Worm (Caenorhabditis elegans) whole organism, L2 larva: ENCODE measurements around the gene F52H2.1.

ENCODE experiments used
- C34F6.9 ChIP-seq: fragments of 150-350 bp; optimal IDR thresholded peaks from 2 replicates; lab custom pipeline; 2014; ENCODE audit warnings: missing biosample characterization, missing genetic modification characterization
- F13H6.1 ChIP-seq: sonication (generic microtip); optimal IDR thresholded peaks from 2 replicates; lab custom pipeline; 2016; ENCODE audit warnings: missing genetic modification characterization, missing compliant biosample characterization
- Y55F3AM.14 ChIP-seq: fragments of 200-800 bp; sonication (Bioruptor generic); optimal IDR thresholded peaks from 2 replicates; lab custom pipeline; 2018; ENCODE audit warnings: mild to moderate bottlenecking, missing genetic modification characterization, missing compliant biosample characterization
- ZK546.5 ChIP-seq: sonication (generic microtip); optimal IDR thresholded peaks from 2 replicates; lab custom pipeline; 2017; ENCODE audit warnings: missing biosample characterization, missing genetic modification characterization
- alr-1 ChIP-seq: fragments of 150-350 bp; optimal IDR thresholded peaks from 2 replicates; lab custom pipeline; 2014; ENCODE audit warnings: missing biosample characterization, missing genetic modification characterization
- ama-1 ChIP-seq: fragments of 150-350 bp; optimal IDR thresholded peaks from 2 replicates; lab custom pipeline; 2018; ENCODE audit warnings: inconsistent platforms
- blmp-1 ChIP-seq: sonication (generic microtip); optimal IDR thresholded peaks from 2 replicates; lab custom pipeline; 2017; ENCODE audit warnings: missing genetic modification characterization, mild to moderate bottlenecking, missing compliant biosample characterization, antibody characterized with exemption, moderate library complexity; ENCODE audit not compliant: insufficient read depth
- ceh-16 ChIP-seq: fragments of 150-350 bp; optimal IDR thresholded peaks from 2 replicates; lab custom pipeline; 2014; ENCODE audit warnings: missing biosample characterization, missing genetic modification characterization
- ceh-82 ChIP-seq: fragments of 150-350 bp; optimal IDR thresholded peaks from 2 replicates; lab custom pipeline; 2014; ENCODE audit warnings: missing biosample characterization, missing genetic modification characterization
- crh-2 ChIP-seq: sonication (generic microtip); optimal IDR thresholded peaks from 2 replicates; lab custom pipeline; 2017; ENCODE audit warnings: missing biosample characterization, missing genetic modification characterization
- dmd-4 ChIP-seq: sonication (generic microtip); optimal IDR thresholded peaks from 2 replicates; lab custom pipeline; 2017; ENCODE audit warnings: missing biosample characterization, missing genetic modification characterization
- egl-27 ChIP-seq: sonication (generic microtip); optimal IDR thresholded peaks from 3 replicates; lab custom pipeline; 2017; ENCODE audit warnings: missing biosample characterization, missing genetic modification reagents, missing genetic modification characterization
- elt-1 ChIP-seq: fragments of 150-350 bp; optimal IDR thresholded peaks from 2 replicates; lab custom pipeline; 2014; ENCODE audit warnings: missing biosample characterization, missing genetic modification characterization
- fos-1 ChIP-seq: fragments of 150-350 bp; optimal IDR thresholded peaks from 2 replicates; lab custom pipeline; 2014; ENCODE audit warnings: missing biosample characterization, missing genetic modification characterization
- gmeb-1 ChIP-seq: fragments of 150-350 bp; optimal IDR thresholded peaks from 2 replicates; lab custom pipeline; 2014; ENCODE audit warnings: missing biosample characterization, missing genetic modification characterization
- lin-11 ChIP-seq: fragments of 150-350 bp; sonication (generic microtip); optimal IDR thresholded peaks from 2 replicates; lab custom pipeline; 2014; ENCODE audit warnings: missing biosample characterization, missing genetic modification characterization, inconsistent platforms, mixed read lengths
- lin-13 ChIP-seq: fragments of 150-350 bp; optimal IDR thresholded peaks from 2 replicates; lab custom pipeline; 2014; ENCODE audit warnings: missing biosample characterization, missing genetic modification reagents, missing genetic modification characterization
- lsy-2 ChIP-seq, 2 experiments: fragments of 150-350 bp in 1 of 2; sonication (generic microtip) in 1 of 2; optimal IDR thresholded peaks; 2 replicates each; lab custom pipeline; 2014 to 2017; ENCODE audit warnings: missing biosample characterization in 2 of 2, missing genetic modification characterization in 2 of 2
- mab-5 ChIP-seq: fragments of 150-350 bp; optimal IDR thresholded peaks from 2 replicates; lab custom pipeline; 2014; ENCODE audit warnings: missing biosample characterization, missing genetic modification characterization
- mbf-1 ChIP-seq: sonication (generic microtip); optimal IDR thresholded peaks from 2 replicates; lab custom pipeline; 2017; ENCODE audit warnings: missing biosample characterization, missing genetic modification characterization
- mdl-1 ChIP-seq, 2 experiments: fragments of 150-350 bp in 1 of 2; sonication (generic microtip) in 1 of 2; optimal IDR thresholded peaks; 2 replicates each; lab custom pipeline; 2017; ENCODE audit warnings: missing biosample characterization in 2 of 2, missing genetic modification characterization in 2 of 2
- nhr-10 ChIP-seq: sonication (generic microtip); optimal IDR thresholded peaks from 2 replicates; lab custom pipeline; 2017; ENCODE audit warnings: missing biosample characterization, missing genetic modification characterization
- nhr-11 ChIP-seq: fragments of 150-350 bp; optimal IDR thresholded peaks from 2 replicates; lab custom pipeline; 2014; ENCODE audit warnings: missing biosample characterization, missing genetic modification characterization
- nhr-129 ChIP-seq: fragments of 150-350 bp; optimal IDR thresholded peaks from 2 replicates; lab custom pipeline; 2014; ENCODE audit warnings: missing biosample characterization, missing genetic modification characterization
- nhr-21 ChIP-seq: fragments of 150-350 bp; optimal IDR thresholded peaks from 2 replicates; lab custom pipeline; 2014; ENCODE audit warnings: missing biosample characterization, missing genetic modification characterization
- nhr-237 ChIP-seq: fragments of 150-350 bp; optimal IDR thresholded peaks from 2 replicates; lab custom pipeline; 2014; ENCODE audit warnings: missing biosample characterization, missing genetic modification characterization
- nhr-25 ChIP-seq: fragments of 150-350 bp; sonication (generic microtip); optimal IDR thresholded peaks from 3 replicates; lab custom pipeline; 2014; ENCODE audit warnings: missing biosample characterization, missing genetic modification characterization
- nhr-6 ChIP-seq: fragments of 150-350 bp; optimal IDR thresholded peaks from 2 replicates; lab custom pipeline; 2014; ENCODE audit warnings: missing biosample characterization, missing genetic modification characterization
- nhr-77 ChIP-seq: fragments of 150-350 bp; optimal IDR thresholded peaks from 2 replicates; lab custom pipeline; 2014; ENCODE audit warnings: missing biosample characterization, missing genetic modification characterization
- peb-1 ChIP-seq: fragments of 150-350 bp; optimal IDR thresholded peaks from 2 replicates; lab custom pipeline; 2014; ENCODE audit warnings: missing biosample characterization, missing genetic modification characterization
- skn-1 ChIP-seq: sonication (generic microtip); optimal IDR thresholded peaks from 2 replicates; lab custom pipeline; 2017; ENCODE audit warnings: missing biosample characterization, missing genetic modification characterization
- sma-3 ChIP-seq: sonication (generic microtip); optimal IDR thresholded peaks from 2 replicates; lab custom pipeline; 2016; ENCODE audit warnings: missing genetic modification reagents, missing genetic modification characterization, missing compliant biosample characterization
- sma-9 ChIP-seq, 2 experiments: fragments of 150-350 bp in 1 of 2; sonication (generic microtip) in 1 of 2; optimal IDR thresholded peaks; 2 replicates each; lab custom pipeline; 2014 to 2016; ENCODE audit warnings: missing genetic modification characterization in 2 of 2, mild to moderate bottlenecking in 1 of 2, missing biosample characterization in 1 of 2, missing compliant biosample characterization in 1 of 2, missing genetic modification reagents in 1 of 2, moderate library complexity in 1 of 2
- snpc-4 ChIP-seq: fragments of 150-350 bp; optimal IDR thresholded peaks from 2 replicates; lab custom pipeline; 2014; ENCODE audit warnings: missing biosample characterization, missing genetic modification characterization
- unc-55 ChIP-seq: fragments of 150-350 bp; sonication (generic microtip); optimal IDR thresholded peaks from 3 replicates; lab custom pipeline; 2014; ENCODE audit warnings: missing biosample characterization, missing genetic modification reagents, missing genetic modification characterization
- unc-62 ChIP-seq: fragments of 150-350 bp; optimal IDR thresholded peaks from 2 replicates; lab custom pipeline; 2014; ENCODE audit warnings: missing biosample characterization, missing genetic modification reagents, missing genetic modification characterization
- zag-1 ChIP-seq: fragments of 150-350 bp; optimal IDR thresholded peaks from 2 replicates; lab custom pipeline; 2014; ENCODE audit warnings: missing biosample characterization, missing genetic modification characterization
- ztf-1 ChIP-seq: fragments of 200-800 bp; sonication (Bioruptor generic); conservative IDR thresholded peaks from 2 replicates; pipeline ENCODE4 v1.3.6; 2022; ENCODE audit warnings: missing genetic modification characterization, missing compliant biosample characterization
- ztf-11 ChIP-seq: sonication (generic microtip); optimal IDR thresholded peaks from 2 replicates; lab custom pipeline; 2017; ENCODE audit warnings: missing biosample characterization, missing genetic modification characterization
- ztf-4 ChIP-seq: fragments of 150-350 bp; optimal IDR thresholded peaks from 2 replicates; lab custom pipeline; 2014; ENCODE audit warnings: missing biosample characterization, missing genetic modification characterization

F52H2.1 gene

DNA sequence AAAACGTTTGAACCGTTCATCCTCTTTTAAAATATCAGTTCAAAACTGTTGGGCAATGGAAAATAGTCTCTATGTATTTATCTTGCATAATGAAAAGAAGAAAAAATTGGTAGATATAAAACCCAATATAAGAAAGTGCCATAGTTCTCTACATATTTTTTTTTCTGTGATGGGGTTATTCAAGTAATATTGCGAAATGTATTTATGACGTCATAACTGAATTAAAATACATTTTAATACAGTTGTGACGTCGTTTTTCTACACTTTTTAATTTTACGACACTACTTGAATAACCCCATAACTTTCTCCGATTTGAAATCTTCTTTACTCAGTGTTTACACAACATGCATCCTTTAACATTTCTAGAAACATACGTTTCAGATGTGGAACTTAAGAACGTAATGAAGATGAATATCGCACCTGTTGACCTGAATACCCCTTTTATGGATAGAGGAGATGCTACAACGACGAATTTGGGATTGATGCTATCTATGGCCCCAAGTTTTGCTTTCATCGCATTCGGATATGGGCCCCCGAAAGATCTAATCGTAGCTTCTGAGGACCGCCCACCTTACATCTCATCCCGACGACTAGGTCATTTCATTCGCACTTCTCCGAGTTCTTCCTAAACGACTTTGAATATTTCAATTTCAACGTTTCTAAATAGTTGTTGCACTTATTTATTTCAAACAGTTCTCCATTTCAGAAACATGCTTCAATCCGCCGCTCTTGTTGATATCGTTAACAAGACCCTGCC is 34.8 kb downstream of the F52H2.1 start, which contains the start of gene T03G6.1:
T03G6.1 (plus strand) TSS at position 707 of the 757 bp plus-strand sequence.
- no peak for TF ChIP-seq ztf-11 (tag; lab: Kevin White, UChicago)
- TF ChIP-seq mbf-1 (tag; lab: Kevin White, UChicago): no peak
- no peak for TF ChIP-seq nhr-6 (tag; lab: Kevin White, UChicago)
- no peak for TF ChIP-seq C34F6.9 (tag; lab: Kevin White, UChicago)
- TF ChIP-seq sma-9 (GFP tag; optimal IDR thresholded peaks at IDR 0.05; lab: Kevin White, UChicago): no peak
- no peak for TF ChIP-seq sma-9 (tag; optimal IDR thresholded peaks at IDR 0.05; lab: Kevin White, UChicago)
- TF ChIP-seq lin-11 (tag; lab: Kevin White, UChicago): no peak
- no peak for TF ChIP-seq mab-5
- no peak for TF ChIP-seq nhr-11 (tag; lab: Kevin White, UChicago)
- no peak for TF ChIP-seq skn-1 (tag; lab: Kevin White, UChicago)
- TF ChIP-seq lsy-2 (tag; optimal IDR thresholded peaks at IDR 0.05; lab: Kevin White, UChicago): no peak
- no peak for TF ChIP-seq mdl-1 (tag; optimal IDR thresholded peaks at IDR 0.05; lab: Kevin White, UChicago)
- no peak for TF ChIP-seq nhr-129
- TF ChIP-seq ama-1 (lab: Kevin White, UChicago): no peak
- TF ChIP-seq elt-1 (tag; lab: Kevin White, UChicago): no peak
- no peak for TF ChIP-seq blmp-1 (tag; lab: Kevin White, UChicago)
- TF ChIP-seq nhr-77 (tag; lab: Kevin White, UChicago): no peak
- no peak for TF ChIP-seq nhr-10 (tag; lab: Kevin White, UChicago)

DNA sequence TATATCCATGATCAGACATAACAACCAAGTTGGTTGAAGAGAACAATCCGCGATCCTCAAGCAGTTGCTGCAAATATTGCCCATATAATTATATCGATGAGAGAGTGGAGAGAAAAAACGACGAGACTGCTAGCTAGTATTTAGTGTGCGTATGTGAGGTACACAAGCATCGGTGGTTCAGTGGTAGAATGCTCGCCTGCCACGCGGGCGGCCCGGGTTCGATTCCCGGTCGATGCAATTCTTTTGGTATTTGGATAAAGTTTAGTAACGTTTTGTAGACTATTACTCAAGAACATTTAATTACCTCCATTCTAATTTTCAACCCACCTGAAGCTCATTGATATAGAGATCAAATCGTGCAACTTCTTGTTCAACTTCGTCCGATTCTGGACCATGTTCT is 40.2 kb downstream of the F52H2.1 start:
- peak; percentile 69 for TF ChIP-seq sma-9 (GFP tag; optimal IDR thresholded peaks at IDR 0.05; lab: Kevin White, UChicago)
- TF ChIP-seq sma-9 (tag; optimal IDR thresholded peaks at IDR 0.05; lab: Kevin White, UChicago): no peak
- peak; percentile 36 for TF ChIP-seq C34F6.9 (tag; lab: Kevin White, UChicago)
- peak; percentile 70 for TF ChIP-seq nhr-129
- peak; percentile 53 for TF ChIP-seq gmeb-1
- TF ChIP-seq mab-5: no peak
- TF ChIP-seq lsy-2 (tag; optimal IDR thresholded peaks at IDR 0.05; lab: Kevin White, UChicago): peak; percentile 36 to 51
- TF ChIP-seq zag-1 (tag; lab: Kevin White, UChicago): peak; percentile 25
- TF ChIP-seq ceh-16 (tag; lab: Kevin White, UChicago): peak; percentile 8
- TF ChIP-seq lin-11 (tag; lab: Kevin White, UChicago): peak; percentile 65
- TF ChIP-seq ztf-1 (GFP tag; lab: Robert Waterston, UW): no peak
- peak; percentile 39 for TF ChIP-seq ztf-4 (tag; lab: Kevin White, UChicago)
- peak; percentile 74 for TF ChIP-seq F13H6.1 (tag; lab: Kevin White, UChicago)
- TF ChIP-seq sma-3 (GFP tag; lab: Kevin White, UChicago): peak; percentile 77
- peak; percentile 52 for TF ChIP-seq nhr-25 (tag; lab: Kevin White, UChicago)
- peak; percentile 90 for TF ChIP-seq crh-2 (tag; lab: Kevin White, UChicago)
- peak; percentile 25 for TF ChIP-seq nhr-6 (tag; lab: Kevin White, UChicago)
- peak; percentile 34 for TF ChIP-seq blmp-1 (tag; lab: Kevin White, UChicago)
- no peak for TF ChIP-seq snpc-4 (tag; lab: Kevin White, UChicago)
- peak; percentile 65 for TF ChIP-seq lin-13
- TF ChIP-seq nhr-21 (tag; lab: Kevin White, UChicago): peak; percentile 73
- TF ChIP-seq ceh-82 (tag; lab: Kevin White, UChicago): no peak
- no peak for TF ChIP-seq elt-1 (tag; lab: Kevin White, UChicago)
- no peak for TF ChIP-seq egl-27 (tag; lab: Kevin White, UChicago)
- TF ChIP-seq fos-1 (tag; lab: Kevin White, UChicago): peak; percentile 37
- no peak for TF ChIP-seq Y55F3AM.14
- peak; percentile 80 for TF ChIP-seq unc-55 (GFP tag; lab: Kevin White, UChicago)

DNA sequence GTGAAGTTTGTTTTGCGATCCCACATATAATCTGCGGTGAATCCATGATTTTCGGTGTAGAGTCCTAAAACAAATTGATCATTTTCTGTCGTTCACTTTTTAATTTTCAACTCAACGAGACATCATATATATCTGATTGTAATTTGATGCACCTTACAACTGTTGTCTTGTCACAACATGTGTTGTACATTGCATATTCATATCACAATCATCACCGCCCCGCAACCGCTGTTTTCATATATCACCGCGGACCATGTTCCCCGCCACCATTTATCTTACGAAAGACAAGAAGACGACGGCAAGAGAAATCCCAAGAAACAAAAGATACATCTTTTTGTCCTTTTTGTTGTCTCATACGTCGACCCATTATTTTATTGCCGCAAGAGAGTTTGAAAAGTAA is 41.3 kb downstream of the F52H2.1 start:
- no peak for TF ChIP-seq peb-1 (tag; lab: Kevin White, UChicago)
- TF ChIP-seq ztf-1 (GFP tag; lab: Robert Waterston, UW): no peak
- TF ChIP-seq dmd-4 (tag; lab: Kevin White, UChicago): no peak
- no peak for TF ChIP-seq alr-1 (tag; lab: Kevin White, UChicago)
- TF ChIP-seq nhr-6 (tag; lab: Kevin White, UChicago): no peak
- TF ChIP-seq ZK546.5: no peak
- TF ChIP-seq unc-62 (GFP tag; lab: Kevin White, UChicago): no peak
- TF ChIP-seq nhr-25 (tag; lab: Kevin White, UChicago): no peak
- no peak for TF ChIP-seq lin-11 (tag; lab: Kevin White, UChicago)
- no peak for TF ChIP-seq fos-1 (tag; lab: Kevin White, UChicago)
- TF ChIP-seq F13H6.1 (tag; lab: Kevin White, UChicago): no peak
- TF ChIP-seq gmeb-1: no peak
- no peak for TF ChIP-seq nhr-21 (tag; lab: Kevin White, UChicago)
- TF ChIP-seq mbf-1 (tag; lab: Kevin White, UChicago): no peak
- TF ChIP-seq nhr-237 (tag; lab: Kevin White, UChicago): no peak
- TF ChIP-seq, all 48 proteins: peak for 0
